Fruit fly (Drosophila melanogaster): ENCODE measurements around the gene yip2.

Gene yip2

DNA sequence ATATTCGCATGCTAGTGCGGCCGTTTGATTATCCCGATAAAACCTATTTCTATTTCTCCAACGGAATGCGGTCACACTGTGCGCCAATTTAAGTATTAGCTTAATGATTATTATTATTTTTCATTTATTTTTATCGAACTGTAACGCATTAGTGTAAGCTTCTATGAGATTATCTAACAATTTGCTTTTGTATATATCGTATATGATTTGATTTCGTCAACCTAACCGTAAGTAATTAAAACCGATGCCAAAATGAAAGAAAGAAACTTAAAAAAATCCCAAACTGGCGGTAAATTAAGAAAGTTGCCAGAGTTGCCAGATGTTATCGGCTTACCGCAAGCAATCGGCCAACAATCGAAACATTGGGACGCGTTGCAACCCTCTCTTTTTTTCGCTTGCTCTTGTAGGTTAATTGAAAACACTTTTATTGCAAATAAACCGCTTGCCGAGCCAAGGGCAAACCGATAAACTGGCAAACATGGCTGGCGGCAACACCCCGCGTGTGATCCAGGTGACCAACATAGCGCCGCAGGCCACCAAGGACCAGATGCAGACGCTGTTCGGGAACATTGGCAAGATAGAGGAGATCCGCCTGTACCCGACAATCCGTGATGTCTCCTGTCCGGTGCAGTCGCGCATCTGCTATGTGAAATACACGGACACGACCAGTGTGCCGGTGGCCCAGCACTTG lies 2.3 kb upstream of the yip2 start, which contains the start of the genes Etl1 and Srp54 (continued):
- peak; percentile 6 for TF ChIP-seq Myb (GFP tag; optimal IDR thresholded peaks at IDR 0.05)
- peak; percentile 73 for TF ChIP-seq CG9797 (GFP tag; optimal IDR thresholded peaks at IDR 0.05)
- TF ChIP-seq zen2 (GFP tag; IDR thresholded peaks at IDR 0.05; ENCODE audit: partially characterized antibody), result no peak
- no peak for TF ChIP-seq CG11398 (GFP tag; optimal IDR thresholded peaks at IDR 0.05)
- TF ChIP-seq chif (GFP tag; optimal IDR thresholded peaks at IDR 0.05), result no peak
- no peak for TF ChIP-seq tin (GFP tag; optimal IDR thresholded peaks at IDR 0.05)
- no peak for TF ChIP-seq ttk (GFP tag; IDR thresholded peaks at IDR 0.05)
- no peak for TF ChIP-seq ash1 (GFP tag; optimal IDR thresholded peaks at IDR 0.05)
- peak; percentile 10 for TF ChIP-seq CG8924 (tag; optimal IDR thresholded peaks at IDR 0.05)
- no peak for TF ChIP-seq pan (optimal IDR thresholded peaks at IDR 0.05)
- no peak for TF ChIP-seq pan (GFP tag; optimal IDR thresholded peaks at IDR 0.05 in 1 of 2, IDR thresholded peaks at IDR 0.05 in 1 of 2)
- TF ChIP-seq CG11456 (GFP tag; IDR thresholded peaks at IDR 0.05), result no peak
- no peak for TF ChIP-seq al (GFP tag; IDR thresholded peaks at IDR 0.05)
- peak; percentile 22; the same call in 1 of the 3 replicates for TF ChIP-seq zfh1 (GFP tag; IDR thresholded peaks at IDR 0.05)
- no peak for TF ChIP-seq Hmr (GFP tag; optimal IDR thresholded peaks at IDR 0.05)
- TF ChIP-seq nau (GFP tag; optimal IDR thresholded peaks at IDR 0.05), result no peak
- peak; percentile 29; the same call in 1 of the 2 replicates for TF ChIP-seq CG9932 (GFP tag; IDR thresholded peaks at IDR 0.05)
- TF ChIP-seq ato (GFP tag; IDR thresholded peaks at IDR 0.05; ENCODE audit: partially characterized antibody), result no peak
- no peak for TF ChIP-seq rib (GFP tag; IDR thresholded peaks at IDR 0.05)
- no peak for TF ChIP-seq jumu (GFP tag; optimal IDR thresholded peaks at IDR 0.05)
- TF ChIP-seq tgo (GFP tag; IDR thresholded peaks at IDR 0.05), result no peak
- TF ChIP-seq CG17802 (tag; optimal IDR thresholded peaks at IDR 0.05), result no peak
- peak; percentile 42 for TF ChIP-seq phol (tag; optimal IDR thresholded peaks at IDR 0.05)
- no peak for TF ChIP-seq Ada2b (GFP tag; IDR thresholded peaks at IDR 0.05)
- no peak for TF ChIP-seq usp (GFP tag; optimal IDR thresholded peaks at IDR 0.05)
- TF ChIP-seq schlank (tag; optimal IDR thresholded peaks at IDR 0.05), result no peak
- TF ChIP-seq lab (GFP tag; optimal IDR thresholded peaks at IDR 0.05), result no peak
- no peak for TF ChIP-seq H15 (GFP tag; IDR thresholded peaks at IDR 0.05)
- peak; percentile 60 for TF ChIP-seq MBD-R2 (GFP tag; IDR thresholded peaks at IDR 0.05)
- TF ChIP-seq CG18764 (GFP tag; optimal IDR thresholded peaks at IDR 0.05), result no peak
- TF ChIP-seq CG8281 (tag; optimal IDR thresholded peaks at IDR 0.05), result no peak
- TF ChIP-seq CG15514 (GFP tag; optimal IDR thresholded peaks at IDR 0.05), result peak; percentile 62
- peak; percentile 35 for TF ChIP-seq Scr (GFP tag; IDR thresholded peaks at IDR 0.05; ENCODE audit: partially characterized antibody)
- peak in 1 of 2 experiments; percentile 8 for TF ChIP-seq crp (GFP tag; optimal IDR thresholded peaks at IDR 0.05)
- no peak for TF ChIP-seq Vsx1 (GFP tag; optimal IDR thresholded peaks at IDR 0.05)
- no peak for TF ChIP-seq Xrp1 (GFP tag; IDR thresholded peaks at IDR 0.05)
- TF ChIP-seq CG6175 (GFP tag; IDR thresholded peaks at IDR 0.05), result no peak
- no peak for TF ChIP-seq NC2α (GFP tag; optimal IDR thresholded peaks at IDR 0.05)
- TF ChIP-seq CG4360 (GFP tag; IDR thresholded peaks at IDR 0.05), result no peak
- TF ChIP-seq CG2116 (GFP tag; optimal IDR thresholded peaks at IDR 0.05), result peak; percentile 91
- peak; percentile 67 for TF ChIP-seq gfzf (GFP tag; optimal IDR thresholded peaks at IDR 0.05)
- TF ChIP-seq dati (GFP tag; IDR thresholded peaks at IDR 0.05), result no peak
- no peak for TF ChIP-seq CG34224 (GFP tag; IDR thresholded peaks at IDR 0.05; ENCODE audit: partially characterized antibody)
- no peak for TF ChIP-seq cas (GFP tag; IDR thresholded peaks at IDR 0.05)
- peak; percentile 72 for TF ChIP-seq CG14710 (tag; optimal IDR thresholded peaks at IDR 0.05)
- TF ChIP-seq nmo (GFP tag; optimal IDR thresholded peaks at IDR 0.05), result peak; percentile 42
- TF ChIP-seq slbo (GFP tag; IDR thresholded peaks at IDR 0.05), result peak; percentile 17; the same call in 1 of the 2 replicates
- peak; percentile 9 for TF ChIP-seq Ets97D (GFP tag; optimal IDR thresholded peaks at IDR 0.05)
- 0 out of 3 replicates have a peak, but pooled peaks have one; percentile 1 for TF ChIP-seq CG16813 (GFP tag; IDR thresholded peaks at IDR 0.05; ENCODE audit: partially characterized antibody)
- TF ChIP-seq sd (tag; optimal IDR thresholded peaks at IDR 0.05), result peak; percentile 20

Data from whole organism, embryonic.